Fruit fly (Drosophila melanogaster): Measurements from ENCODE around the gene CG17075.
A peak's percentile ranks its signal among the peaks of the same experiment; 100 is the strongest.

Gene CG17075

dm6 chr2L:250507-251215, 16.6 kb downstream of the CG17075 start, which contains the start of gene kis (continued):
- TF ChIP-seq Hr51 (GFP tag; optimal IDR thresholded peaks at IDR 0.05) (peak; percentile 33 to 41), ssp (GFP tag; IDR thresholded peaks at IDR 0.05) (no peak), fu2 (GFP tag; optimal IDR thresholded peaks at IDR 0.05) (peak; percentile 20), bigmax (GFP tag; optimal IDR thresholded peaks at IDR 0.05) (no peak), Camta (GFP tag; optimal IDR thresholded peaks at IDR 0.05) (peak; percentile 48), z (GFP tag; IDR thresholded peaks at IDR 0.05) (no peak), CG11504 (tag; optimal IDR thresholded peaks at IDR 0.05) (peak; percentile 66), BEAF-32 (GFP tag; optimal IDR thresholded peaks at IDR 0.05) (peak; percentile 98), prd (optimal IDR thresholded peaks at IDR 0.05) (no peak), prd (GFP tag; IDR thresholded peaks at IDR 0.05) (peak; percentile 49; the same call in 2 of the 3 replicates), salm (tag; optimal IDR thresholded peaks at IDR 0.05) (peak; percentile 32), Adf1 (GFP tag; IDR thresholded peaks at IDR 0.05) (peak; percentile 41)

- TF ChIP-seq CG16863 (GFP tag; optimal IDR thresholded peaks at IDR 0.05) (peak; percentile 32), Adf1 (GFP tag; IDR thresholded peaks at IDR 0.05) (peak; percentile 79), CG4854 (GFP tag; optimal IDR thresholded peaks at IDR 0.05) (no peak), CG17829 (tag; optimal IDR thresholded peaks at IDR 0.05) (no peak), pfk (GFP tag; optimal IDR thresholded peaks at IDR 0.05) (peak; percentile 24), trem (tag; optimal IDR thresholded peaks at IDR 0.05) (peak; percentile 18), Dbx (GFP tag; IDR thresholded peaks at IDR 0.05) (no peak), Atf6 (GFP tag; IDR thresholded peaks at IDR 0.05) (peak; percentile 15; the same call in 1 of the 2 replicates), croc (GFP tag; conservative IDR thresholded peaks at IDR 0.05) (no peak), pzg (GFP tag; optimal IDR thresholded peaks at IDR 0.05) (no peak), CG13287 (GFP tag; IDR thresholded peaks at IDR 0.05; ENCODE audit: partially characterized antibody) (peak; percentile 62), Lpt (GFP tag; optimal IDR thresholded peaks at IDR 0.05) (no peak), CG18764 (GFP tag; optimal IDR thresholded peaks at IDR 0.05) (no peak), Xbp1 (GFP tag; optimal IDR thresholded peaks at IDR 0.05) (peak; percentile 47), lmd (GFP tag; IDR thresholded peaks at IDR 0.05) (no peak), CG3847 (GFP tag; IDR thresholded peaks at IDR 0.05) (no peak), CG1529 (GFP tag; optimal IDR thresholded peaks at IDR 0.05) (no peak), D (optimal IDR thresholded peaks at IDR 0.05) (no peak), D (GFP tag; optimal IDR thresholded peaks at IDR 0.05) (peak; percentile 14), CG5245 (GFP tag; optimal IDR thresholded peaks at IDR 0.05) (no peak), Hr3 (GFP tag; optimal IDR thresholded peaks at IDR 0.05) (no peak), CrebB (tag; optimal IDR thresholded peaks at IDR 0.05) (no peak), CG12155 (GFP tag; optimal IDR thresholded peaks at IDR 0.05) (peak; percentile 31), CG33557 (GFP tag; optimal IDR thresholded peaks at IDR 0.05) (no peak), Vsx1 (GFP tag; optimal IDR thresholded peaks at IDR 0.05) (peak; percentile 9), fd96Cb (tag; optimal IDR thresholded peaks at IDR 0.05) (no peak), Mes4 (GFP tag; optimal IDR thresholded peaks at IDR 0.05) (no peak), kah (GFP tag; optimal IDR thresholded peaks at IDR 0.05) (peak; percentile 7), CG17328 (GFP tag; IDR thresholded peaks at IDR 0.05) (0 out of 2 replicates have a peak, but pooled peaks have one; percentile 22), gcm (GFP tag; optimal IDR thresholded peaks at IDR 0.05) (peak; percentile 54), unpg (GFP tag; optimal IDR thresholded peaks at IDR 0.05) (peak; percentile 5), CG12299 (tag; optimal IDR thresholded peaks at IDR 0.05) (no peak), CG8478 (optimal IDR thresholded peaks at IDR 0.05) (peak; percentile 20), nerfin-2 (GFP tag; IDR thresholded peaks at IDR 0.05; ENCODE audit: partially characterized antibody) (no peak), dmrt99B (tag; optimal IDR thresholded peaks at IDR 0.05) (peak; percentile 13), CG14014 (GFP tag; IDR thresholded peaks at IDR 0.05) (no peak; the same call in 1 of the 2 replicates), trh (GFP tag; optimal IDR thresholded peaks at IDR 0.05) (no peak)
These were observed 18.1 kb downstream of the CG17075 start for dm6 chr2L:249048-249825.
